Worm (Caenorhabditis elegans): ENCODE data around the gene tnt-4.

DNA sequence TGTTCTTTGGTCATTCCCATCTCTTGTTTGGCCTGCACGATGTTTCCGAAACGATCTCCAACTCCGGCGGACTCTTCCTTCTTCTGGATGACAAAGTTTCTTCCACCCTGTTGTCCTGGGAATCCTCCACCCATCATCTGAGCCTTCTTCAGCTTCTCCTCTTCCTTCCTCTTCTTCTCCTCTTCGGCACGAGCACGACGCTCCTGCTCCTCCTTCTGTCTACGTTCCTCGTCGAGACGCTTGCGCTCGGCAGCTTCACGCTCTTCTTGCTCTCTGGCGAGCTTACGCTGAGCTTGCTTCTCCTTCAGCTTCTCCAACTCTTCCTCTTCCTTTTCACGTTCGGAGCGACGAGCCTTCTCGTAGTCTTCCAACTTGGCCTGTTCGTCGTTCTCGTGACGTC is 1.3 kb downstream of the tnt-4 start:
- TF ChIP-seq lin-13 (GFP tag; optimal IDR thresholded peaks at IDR 0.05) (no peak), aly-2 (tag; optimal IDR thresholded peaks at IDR 0.05) (no peak), blmp-1 (tag; optimal IDR thresholded peaks at IDR 0.05; ENCODE audit: insufficient read depth) (no peak), snpc-4 (tag; optimal IDR thresholded peaks at IDR 0.05) (no peak), ZK546.5 (tag; optimal IDR thresholded peaks at IDR 0.05) (no peak), zag-1 (tag; optimal IDR thresholded peaks at IDR 0.05) (no peak), ztf-11 (tag; optimal IDR thresholded peaks at IDR 0.05) (no peak)

Measured in whole organism, L2 larva.